Fruit fly (Drosophila melanogaster) whole organism, adult: Measurements from ENCODE around the gene CG4218.

Experiments used
- CG1620 ChIP-seq: fragments of 200-800 bp; sonication (Bioruptor generic); optimal IDR thresholded peaks from 2 replicates; lab custom pipeline; 2016; ENCODE audit warnings: missing biosample characterization, missing genetic modification characterization
- Crg-1 ChIP-seq: fragments of 200-800 bp; sonication (Bioruptor generic); optimal IDR thresholded peaks from 2 replicates; lab custom pipeline; 2016; ENCODE audit warnings: missing biosample characterization, missing genetic modification characterization
- bab1 ChIP-seq: fragments of 200-800 bp; sonication (Bioruptor generic); optimal IDR thresholded peaks from 3 replicates; lab custom pipeline; 2019; ENCODE audit warnings: missing biosample characterization, mild to moderate bottlenecking, missing genetic modification characterization, moderate library complexity
- cic ChIP-seq: fragments of 200-800 bp; sonication (Bioruptor generic); optimal IDR thresholded peaks from 2 replicates; lab custom pipeline; 2017; ENCODE audit warnings: missing biosample characterization, mild to moderate bottlenecking, missing genetic modification characterization, moderate library complexity
- kay ChIP-seq: fragments of 200-800 bp; sonication (Bioruptor generic); peaks from one replicate; lab custom pipeline; 2016; ENCODE audit warnings: missing biosample characterization, missing genetic modification characterization, borderline replicate concordance

DNA sequence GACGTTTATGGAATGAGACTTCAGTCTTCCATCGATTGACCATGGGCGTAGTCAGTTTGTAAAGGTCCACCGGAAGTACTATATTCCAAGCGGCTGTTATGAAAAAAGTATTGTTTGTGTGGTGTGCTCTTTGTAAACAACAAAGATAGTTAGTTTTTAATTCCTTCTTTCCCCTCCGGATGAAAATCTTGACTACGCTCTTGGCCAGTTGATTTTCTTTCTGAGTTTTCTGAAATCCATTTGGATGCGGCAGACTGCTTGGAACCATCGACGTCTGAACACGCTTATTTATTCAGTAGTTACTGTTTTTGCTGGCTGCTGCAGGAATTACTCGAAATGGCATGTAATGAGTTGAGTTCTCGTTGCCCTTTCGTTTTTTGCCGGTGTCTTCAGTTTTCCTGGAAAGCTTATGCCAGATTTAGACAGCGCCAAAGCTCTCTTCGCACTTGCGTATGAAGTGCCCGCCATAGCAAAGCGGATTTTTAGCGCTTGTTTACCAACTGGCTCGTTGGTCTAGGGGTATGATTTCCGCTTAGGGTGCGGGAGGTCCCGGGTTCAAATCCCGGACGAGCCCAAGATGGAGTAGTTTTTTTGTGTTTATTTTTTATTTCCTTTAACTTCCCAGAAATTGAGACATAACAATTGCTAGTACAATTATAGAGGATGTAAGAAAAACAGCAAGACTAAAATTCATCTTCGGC is 49.6 kb upstream of the CG4218 start:
- TF ChIP-seq CG1620 (GFP tag; lab: Kevin White, UChicago): no peak
- no peak for TF ChIP-seq bab1
- TF ChIP-seq kay (GFP tag; lab: Kevin White, UChicago): no peak
- no peak for TF ChIP-seq cic (GFP tag; lab: Kevin White, UChicago)
- TF ChIP-seq Crg-1 (GFP tag; lab: Kevin White, UChicago): no peak
